Fruit fly (Drosophila melanogaster): ENCODE measurements around the gene Gba1a.

DNA sequence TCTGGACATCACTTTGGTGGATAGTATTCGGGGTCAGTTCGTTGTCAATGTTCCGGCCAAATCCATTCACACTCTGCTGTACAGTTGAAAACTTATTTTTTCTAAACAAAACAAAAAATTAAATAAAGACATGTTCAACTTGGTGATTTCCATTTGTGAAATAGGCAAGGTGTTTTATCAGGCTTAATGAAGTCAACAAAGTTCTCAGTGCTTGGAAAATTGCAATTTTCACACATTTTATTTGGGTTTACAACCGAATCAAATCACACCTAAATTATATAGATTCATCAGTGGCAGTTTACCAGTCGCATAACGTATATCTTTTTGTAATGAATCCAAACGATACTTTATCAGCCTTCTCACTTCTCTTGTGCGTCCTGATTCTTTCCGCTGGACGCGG is 2.0 kb downstream of the Gba1a start, which contains the start of gene Qsox4:
- TF ChIP-seq Hand (GFP tag; optimal IDR thresholded peaks at IDR 0.05) (no peak), Doc3 (GFP tag; IDR thresholded peaks at IDR 0.05; ENCODE audit: partially characterized antibody) (no peak)
